Fruit fly (Drosophila melanogaster) whole organism, embryonic: ENCODE measurements around the gene CG31928.

Experiments
- CG10959 ChIP-seq: fragments of 200-800 bp; sonication (Bioruptor generic); IDR thresholded peaks from 2 replicates; pipeline ENCODE4 v1.3.6; 2022; ENCODE audit warnings: missing biosample characterization, missing genetic modification characterization
- CG12659 ChIP-seq: fragments of 200-800 bp; sonication (Bioruptor generic); optimal IDR thresholded peaks from 3 replicates; lab custom pipeline; 2017; ENCODE audit warnings: mild to moderate bottlenecking, missing biosample characterization, missing genetic modification reagents, missing genetic modification characterization
- CG13123 ChIP-seq: fragments of 200-800 bp; sonication (Bioruptor generic); optimal IDR thresholded peaks from 2 replicates; lab custom pipeline; 2016; ENCODE audit warnings: missing biosample characterization, missing genetic modification characterization
- CG15696 ChIP-seq: fragments of 200-800 bp; sonication (Bioruptor generic); optimal IDR thresholded peaks from 2 replicates; lab custom pipeline; 2019; ENCODE audit warnings: missing biosample characterization, mild to moderate bottlenecking, missing genetic modification characterization, moderate library complexity
- CG17328 ChIP-seq: fragments of 200-800 bp; sonication (Bioruptor generic); IDR thresholded peaks from 2 replicates; pipeline ENCODE4 v1.3.6; 2022; ENCODE audit warnings: missing biosample characterization, missing genetic modification characterization
- CG17385 ChIP-seq: fragments of 200-800 bp; sonication (Bioruptor generic); optimal IDR thresholded peaks from 3 replicates; lab custom pipeline; 2018; ENCODE audit warnings: missing biosample characterization, mild to moderate bottlenecking, missing genetic modification characterization
- CG18476 ChIP-seq: fragments of 200-800 bp; sonication (Bioruptor generic); optimal IDR thresholded peaks from 2 replicates; lab custom pipeline; 2016; ENCODE audit warnings: missing biosample characterization, mild to moderate bottlenecking, missing genetic modification characterization
- CG31441 ChIP-seq: fragments of 200-800 bp; sonication (Bioruptor generic); IDR thresholded peaks from 2 replicates; pipeline ENCODE4 v1.3.6; 2022; ENCODE audit warnings: missing biosample characterization, missing genetic modification characterization
- CG33557 ChIP-seq: fragments of 200-800 bp; sonication (Bioruptor generic); optimal IDR thresholded peaks from 2 replicates; lab custom pipeline; 2019; ENCODE audit warnings: missing biosample characterization, mild to moderate bottlenecking, missing genetic modification characterization, moderate library complexity
- CG5180 ChIP-seq: fragments of 200-800 bp; sonication (Bioruptor generic); optimal IDR thresholded peaks from 3 replicates; lab custom pipeline; 2017; ENCODE audit warnings: missing biosample characterization, missing genetic modification characterization, mild to moderate bottlenecking, moderate library complexity, missing genetic modification reagents
- CG5953 ChIP-seq: fragments of 200-800 bp; sonication (Bioruptor generic); IDR thresholded peaks from 2 replicates; pipeline ENCODE4 v1.3.6; 2022; ENCODE audit warnings: missing biosample characterization, missing genetic modification characterization
- CG7271 ChIP-seq: fragments of 200-800 bp; sonication (Bioruptor generic); optimal IDR thresholded peaks from 2 replicates; lab custom pipeline; 2018; ENCODE audit warnings: missing biosample characterization, mild to moderate bottlenecking, missing genetic modification characterization, moderate library complexity
- CG8281 ChIP-seq: fragments of 200-800 bp; sonication (Bioruptor generic); optimal IDR thresholded peaks from 2 replicates; lab custom pipeline; 2018; ENCODE audit warnings: missing biosample characterization, mild to moderate bottlenecking, missing genetic modification characterization, moderate library complexity
- CG9727 ChIP-seq: fragments of 200-800 bp; sonication (Bioruptor generic); optimal IDR thresholded peaks from 3 replicates; lab custom pipeline; 2017; ENCODE audit warnings: missing biosample characterization, mild to moderate bottlenecking, missing genetic modification characterization
- CG9932 ChIP-seq: fragments of 200-800 bp; sonication (Bioruptor generic); IDR thresholded peaks from 2 replicates; pipeline ENCODE4 v1.3.6; 2022; ENCODE audit warnings: missing biosample characterization, missing genetic modification characterization
- Dip3 ChIP-seq: fragments of 200-800 bp; sonication (Bioruptor generic); optimal IDR thresholded peaks from 3 replicates; lab custom pipeline; 2016; ENCODE audit warnings: missing biosample characterization, missing genetic modification characterization
- Drgx ChIP-seq: fragments of 200-800 bp; sonication (Bioruptor generic); IDR thresholded peaks from 2 replicates; pipeline ENCODE4 v1.3.6; 2022; ENCODE audit warnings: missing biosample characterization, missing genetic modification characterization
- Eip74EF ChIP-seq, 2 experiments: fragments of 200-800 bp in 1 of 2; fragments of >200 bp in 1 of 2; sonication (Bioruptor generic) in 1 of 2; optimal IDR thresholded peaks; 2 replicates each; lab custom pipeline; 2017 to 2019; ENCODE audit warnings: missing biosample characterization in 2 of 2, missing genetic modification characterization in 2 of 2, mild to moderate bottlenecking in 1 of 2, moderate library complexity in 1 of 2
- Hmx ChIP-seq: fragments of 200-800 bp; sonication (Bioruptor generic); optimal IDR thresholded peaks from 2 replicates; lab custom pipeline; 2016; ENCODE audit warnings: missing biosample characterization, missing genetic modification characterization
- Hr3 ChIP-seq: fragments of 200-800 bp; sonication (Bioruptor generic); optimal IDR thresholded peaks from 3 replicates; lab custom pipeline; 2016; ENCODE audit warnings: missing biosample characterization, missing genetic modification characterization
- Hr78 ChIP-seq, 2 experiments: fragments of 200-800 bp in 1 of 2; fragments of >200 bp in 1 of 2; sonication (Bioruptor generic) in 1 of 2; optimal IDR thresholded peaks; 2 replicates each; lab custom pipeline; 2017 to 2019; ENCODE audit warnings: missing biosample characterization in 2 of 2, missing genetic modification characterization in 2 of 2, mild to moderate bottlenecking in 1 of 2, moderate library complexity in 1 of 2
- Hsf ChIP-seq: fragments of 200-800 bp; sonication (Bioruptor generic); optimal IDR thresholded peaks from 3 replicates; lab custom pipeline; 2016; ENCODE audit warnings: missing biosample characterization, missing genetic modification characterization
- Med ChIP-seq: fragments of 200-800 bp; sonication (Bioruptor generic); peaks from one replicate; lab custom pipeline; 2016; ENCODE audit warnings: missing biosample characterization, missing genetic modification characterization, mild to moderate bottlenecking, inconsistent platforms, moderate library complexity
- Mrtf ChIP-seq: fragments of 200-800 bp; sonication (Bioruptor generic); IDR thresholded peaks from 3 replicates; pipeline ENCODE4 v1.3.6; 2022; ENCODE audit warnings: missing biosample characterization, missing genetic modification characterization
- Nf-YA ChIP-seq: fragments of 200-800 bp; sonication (Bioruptor generic); IDR thresholded peaks from 2 replicates; pipeline ENCODE4 v1.3.6; 2022; ENCODE audit warnings: missing biosample characterization, missing genetic modification characterization
- PHDP ChIP-seq: fragments of 200-800 bp; sonication (Bioruptor generic); optimal IDR thresholded peaks from 3 replicates; lab custom pipeline; 2018; ENCODE audit warnings: missing biosample characterization, mild to moderate bottlenecking, missing genetic modification characterization, moderate library complexity
- Six4 ChIP-seq: fragments of 200-800 bp; sonication (Bioruptor generic); optimal IDR thresholded peaks from 2 replicates; lab custom pipeline; 2016; ENCODE audit warnings: missing biosample characterization, missing genetic modification characterization
- Sox100B ChIP-seq: fragments of 200-800 bp; sonication (Bioruptor generic); optimal IDR thresholded peaks from 3 replicates; lab custom pipeline; 2018; ENCODE audit warnings: missing biosample characterization, mild to moderate bottlenecking, missing genetic modification characterization
- Sry-β ChIP-seq: fragments of 200-800 bp; sonication (Bioruptor generic); optimal IDR thresholded peaks from 2 replicates; lab custom pipeline; 2018; ENCODE audit warnings: missing biosample characterization, mild to moderate bottlenecking, missing genetic modification characterization, moderate library complexity
- Ssrp ChIP-seq: fragments of 200-800 bp; sonication (Bioruptor generic); optimal IDR thresholded peaks from 2 replicates; lab custom pipeline; 2018; ENCODE audit warnings: missing biosample characterization, mild to moderate bottlenecking, missing genetic modification characterization, moderate library complexity
- ase ChIP-seq: fragments of 200-800 bp; sonication (Bioruptor generic); IDR thresholded peaks from 3 replicates; pipeline ENCODE4 v1.3.6; 2022; ENCODE audit warnings: missing biosample characterization, missing genetic modification characterization
- chm ChIP-seq: fragments of 200-800 bp; sonication (Bioruptor generic); IDR thresholded peaks from 2 replicates; pipeline ENCODE4 v1.3.6; 2022; ENCODE audit warnings: missing biosample characterization, missing genetic modification characterization
- ci ChIP-seq: fragments of 200-800 bp; sonication (Bioruptor generic); IDR thresholded peaks from 3 replicates; pipeline ENCODE4 v1.3.6; 2022; ENCODE audit warnings: missing biosample characterization, missing genetic modification characterization
- grau ChIP-seq: fragments of 200-800 bp; optimal IDR thresholded peaks from 3 replicates; lab custom pipeline; 2019; ENCODE audit warnings: missing biosample characterization, mild to moderate bottlenecking, missing genetic modification characterization, moderate library complexity
- jumu ChIP-seq: fragments of 200-800 bp; sonication (Bioruptor generic); optimal IDR thresholded peaks from 3 replicates; lab custom pipeline; 2016; ENCODE audit warnings: missing biosample characterization, missing genetic modification characterization
- ken ChIP-seq: fragments of 200-800 bp; sonication (Bioruptor generic); IDR thresholded peaks from 3 replicates; pipeline ENCODE4 v1.3.6; 2022; ENCODE audit warnings: missing biosample characterization, missing genetic modification characterization
- klu ChIP-seq: fragments of 200-800 bp; sonication (Bioruptor generic); IDR thresholded peaks from 2 replicates; pipeline ENCODE4 v1.3.6; 2022; ENCODE audit warnings: missing biosample characterization, missing genetic modification characterization
- lilli ChIP-seq: fragments of 200-800 bp; sonication (Bioruptor generic); optimal IDR thresholded peaks from 3 replicates; lab custom pipeline; 2016; ENCODE audit warnings: missing biosample characterization, missing genetic modification characterization
- nerfin-2 ChIP-seq: fragments of 200-800 bp; sonication (Bioruptor generic); IDR thresholded peaks from 2 replicates; pipeline ENCODE4 v1.3.6; 2022; ENCODE audit warnings: missing biosample characterization, missing genetic modification characterization; ENCODE audit not compliant: partially characterized antibody
- odd ChIP-seq: fragments of 200-800 bp; sonication (Bioruptor generic); optimal IDR thresholded peaks from 2 replicates; lab custom pipeline; 2017; ENCODE audit warnings: missing biosample characterization, mild to moderate bottlenecking, missing genetic modification characterization
- row ChIP-seq: fragments of 200-800 bp; sonication (Bioruptor generic); IDR thresholded peaks from 3 replicates; pipeline ENCODE4 v1.3.6; 2022; ENCODE audit warnings: missing biosample characterization, missing genetic modification characterization
- schlank ChIP-seq: fragments of 200-800 bp; sonication (Bioruptor generic); optimal IDR thresholded peaks from 2 replicates; lab custom pipeline; 2018; ENCODE audit warnings: missing biosample characterization, mild to moderate bottlenecking, missing genetic modification characterization
- sisA ChIP-seq: fragments of 200-800 bp; sonication (Bioruptor generic); IDR thresholded peaks from 2 replicates; pipeline ENCODE4 v1.3.6; 2022; ENCODE audit warnings: missing biosample characterization, missing genetic modification characterization
- sna ChIP-seq: fragments of 200-800 bp; sonication (Bioruptor generic); IDR thresholded peaks from 2 replicates; pipeline ENCODE4 v1.3.6; 2022; ENCODE audit warnings: missing biosample characterization, missing genetic modification characterization; ENCODE audit not compliant: partially characterized antibody
- tap ChIP-seq: fragments of 200-800 bp; optimal IDR thresholded peaks from 3 replicates; lab custom pipeline; 2019; ENCODE audit warnings: missing biosample characterization, mild to moderate bottlenecking, missing genetic modification characterization, moderate library complexity
- tgo ChIP-seq: fragments of 200-800 bp; sonication (Bioruptor generic); IDR thresholded peaks from 3 replicates; pipeline ENCODE4 v1.3.6; 2022; ENCODE audit warnings: missing biosample characterization, missing genetic modification characterization
- unpg ChIP-seq: fragments of 200-800 bp; sonication (Bioruptor generic); optimal IDR thresholded peaks from 3 replicates; lab custom pipeline; 2018; ENCODE audit warnings: missing biosample characterization, mild to moderate bottlenecking, missing genetic modification characterization, moderate library complexity
- vvl ChIP-seq: fragments of 200-800 bp; sonication (Bioruptor generic); IDR thresholded peaks from 2 replicates; pipeline ENCODE4 v1.3.6; 2022; ENCODE audit warnings: missing biosample characterization, missing genetic modification characterization
- zen ChIP-seq: fragments of 200-800 bp; sonication (Bioruptor generic); optimal IDR thresholded peaks from 3 replicates; lab custom pipeline; 2018; ENCODE audit warnings: missing biosample characterization, mild to moderate bottlenecking, missing genetic modification characterization, moderate library complexity
- zen2 ChIP-seq: fragments of 200-800 bp; sonication (Bioruptor generic); IDR thresholded peaks from 3 replicates; pipeline ENCODE4 v1.3.6; 2022; ENCODE audit warnings: missing biosample characterization, missing genetic modification characterization; ENCODE audit not compliant: partially characterized antibody

CG31928 gene

dm6 chr2L:1456305-1456704 lies 35.8 kb upstream of the CG31928 start (continued):
- TF ChIP-seq Sry-β (no peak), Hmx (no peak), Hsf (GFP tag; lab: Kevin White, UChicago) (peak; percentile 11), row (GFP tag; lab: Robert Waterston, UW) (peak; percentile 67), CG9727 (GFP tag; lab: Kevin White, UChicago) (peak; percentile 72), vvl (GFP tag; lab: Robert Waterston, UW) (peak; percentile 82), sisA (GFP tag; lab: Robert Waterston, UW) (no peak; the same call in 1 of the 2 replicates), klu (no peak), Med (peak; percentile 63), Six4 (GFP tag; lab: Kevin White, UChicago) (peak; percentile 25), CG12659 (GFP tag; lab: Kevin White, UChicago) (no peak), tap (tag; lab: Kevin White, UChicago) (peak; percentile 60), CG5180 (peak; percentile 18), CG8281 (tag; lab: Kevin White, UChicago) (peak; percentile 3), chm (peak; percentile 86; the same call in 1 of the 2 replicates), ase (GFP tag; lab: Robert Waterston, UW) (peak; percentile 17; the same call in 1 of the 3 replicates), Nf-YA (GFP tag; lab: Robert Waterston, UW) (peak; percentile 16; the same call in 1 of the 2 replicates), CG33557 (GFP tag; lab: Kevin White, UChicago) (peak; percentile 70), tgo (peak; percentile 44; the same call in 1 of the 3 replicates), odd (GFP tag; lab: Kevin White, UChicago) (peak; percentile 0), CG13123 (GFP tag; lab: Kevin White, UChicago) (peak; percentile 15), CG17385 (GFP tag; lab: Kevin White, UChicago) (peak; percentile 10), ci (GFP tag; lab: Robert Waterston, UW) (peak; percentile 67; the same call in 2 of the 3 replicates), PHDP (tag; lab: Kevin White, UChicago) (peak; percentile 33), Mrtf (no peak), Hr3 (GFP tag; lab: Kevin White, UChicago) (peak; percentile 28), lilli (GFP tag; lab: Kevin White, UChicago) (peak; percentile 15), zen2 (GFP tag; lab: Robert Waterston, UW) (no peak), CG15696 (tag; lab: Kevin White, UChicago) (peak; percentile 80), grau (tag; lab: Kevin White, UChicago) (peak; percentile 55), Dip3 (GFP tag; lab: Kevin White, UChicago) (no peak), CG10959 (peak; percentile 87), CG9932 (GFP tag; lab: Robert Waterston, UW) (no peak), Hr78 (GFP tag; optimal IDR thresholded peaks at IDR 0.05; lab: Kevin White, UChicago) (peak in 1 of 2 experiments; percentile 0), nerfin-2 (GFP tag; lab: Robert Waterston, UW) (no peak), Sox100B (GFP tag; lab: Kevin White, UChicago) (peak; percentile 25), zen (tag; lab: Kevin White, UChicago) (peak; percentile 72), CG5953 (0 out of 2 replicates have a peak, but pooled peaks have one; percentile 9), CG17328 (GFP tag; lab: Robert Waterston, UW) (peak; percentile 67), Ssrp (tag; lab: Kevin White, UChicago) (peak; percentile 58), jumu (GFP tag; lab: Kevin White, UChicago) (no peak), unpg (GFP tag; lab: Kevin White, UChicago) (peak; percentile 59), CG31441 (GFP tag; lab: Robert Waterston, UW) (peak; percentile 68), schlank (tag; lab: Kevin White, UChicago) (no peak), Drgx (GFP tag; lab: Robert Waterston, UW) (0 out of 2 replicates have a peak, but pooled peaks have one; percentile 43), sna (GFP tag; lab: Robert Waterston, UW) (no peak), CG18476 (GFP tag; lab: Kevin White, UChicago) (peak; percentile 2), CG7271 (tag; lab: Kevin White, UChicago) (peak; percentile 16), ken (GFP tag; lab: Robert Waterston, UW) (peak; percentile 43; the same call in 1 of the 3 replicates), Eip74EF (GFP tag; optimal IDR thresholded peaks at IDR 0.05; lab: Kevin White, UChicago) (peak in 1 of 2 experiments; percentile 3)
